Worm (Caenorhabditis elegans): ENCODE data around the gene sec-61.G.

ce11 chrV:10902682-10903081 is 5.7 kb upstream of the sec-61.G start, which contains the start of gene F32D8.8:
- TF ChIP-seq sptf-1 (tag; optimal IDR thresholded peaks at IDR 0.05) (no peak), tbx-8 (GFP tag; optimal IDR thresholded peaks at IDR 0.05) (no peak), snpc-4 (tag; optimal IDR thresholded peaks at IDR 0.05) (no peak)
